Worm (Caenorhabditis elegans): ENCODE measurements around the gene sre-39.
A peak's percentile ranks its signal among the peaks of the same experiment; 100 is the strongest.

sre-39 gene

DNA sequence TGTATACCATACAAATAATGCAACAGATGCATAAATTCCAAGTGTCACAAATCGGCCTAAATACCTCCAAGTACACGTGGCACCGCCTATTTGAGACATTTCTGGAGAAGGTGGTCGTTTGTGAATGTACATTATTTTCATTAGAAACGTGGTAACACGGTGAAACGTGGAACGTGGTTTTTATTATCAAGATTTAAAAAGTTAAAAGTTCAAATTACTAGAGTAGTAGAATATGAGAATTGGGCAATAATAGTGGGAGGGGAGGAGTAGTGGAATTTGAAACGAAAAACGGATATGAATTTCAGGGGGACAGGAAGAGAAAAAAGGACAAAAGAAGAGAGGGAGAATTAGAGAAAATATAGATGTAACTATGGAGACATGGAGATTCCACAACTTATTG, 31.2 kb upstream of the sre-39 start, which contains the start of gene fut-6:
fut-6 (minus strand) TSS at position 101 of the 400 bp plus-strand sequence.
- TF ChIP-seq fos-1 (tag; optimal IDR thresholded peaks at IDR 0.05) (no peak), fkh-10 (GFP tag; optimal IDR thresholded peaks at IDR 0.05) (no peak), nhr-28 (tag; optimal IDR thresholded peaks at IDR 0.05) (no peak), unc-62 (GFP tag; optimal IDR thresholded peaks at IDR 0.05) (no peak), hmg-11 (tag; optimal IDR thresholded peaks at IDR 0.05) (no peak), sea-2 (GFP tag; optimal IDR thresholded peaks at IDR 0.05) (no peak), skn-1 (tag; optimal IDR thresholded peaks at IDR 0.05) (no peak), tbx-2 (tag; optimal IDR thresholded peaks at IDR 0.05) (no peak), R02D3.7 (tag; optimal IDR thresholded peaks at IDR 0.05) (no peak), nfya-1 (tag; optimal IDR thresholded peaks at IDR 0.05; ENCODE audit: insufficient read depth) (no peak), nhr-11 (tag; optimal IDR thresholded peaks at IDR 0.05) (no peak), ceh-82 (tag; optimal IDR thresholded peaks at IDR 0.05) (no peak), ceh-9 (tag; optimal IDR thresholded peaks at IDR 0.05) (no peak)

DNA sequence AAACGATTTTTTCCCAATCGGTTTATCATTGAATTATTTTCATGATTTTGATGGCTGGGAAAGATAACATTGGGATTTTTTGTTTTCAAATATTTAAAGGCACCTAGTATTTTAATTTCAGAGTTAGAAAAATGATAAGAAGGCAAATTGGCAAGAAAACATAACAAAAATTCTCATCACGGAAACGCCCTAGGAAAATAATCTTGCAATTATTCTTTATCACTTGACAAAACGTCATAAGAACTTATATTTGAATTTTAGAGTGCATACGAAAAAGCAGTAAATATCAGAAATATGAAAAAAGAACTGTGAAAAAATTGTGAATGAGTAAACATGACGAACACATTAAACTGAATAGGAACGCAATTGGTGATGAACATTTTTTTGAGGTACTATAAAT, 29.7 kb upstream of the sre-39 start:
- TF ChIP-seq hmg-11 (tag; optimal IDR thresholded peaks at IDR 0.05) (no peak), elt-2 (tag; optimal IDR thresholded peaks at IDR 0.05) (peak; percentile 65)

ce11 chrII:4658245-4658644, 28.8 kb upstream of the sre-39 start:
- no peak for TF ChIP-seq ztf-4 (tag; optimal IDR thresholded peaks at IDR 0.05)
- no peak for TF ChIP-seq unc-62 (GFP tag; optimal IDR thresholded peaks at IDR 0.05)
- TF ChIP-seq ceh-9 (tag; optimal IDR thresholded peaks at IDR 0.05): no peak
- no peak for TF ChIP-seq skn-1 (tag; optimal IDR thresholded peaks at IDR 0.05)
- no peak for TF ChIP-seq lsy-12 (tag; optimal IDR thresholded peaks at IDR 0.05)
- TF ChIP-seq zag-1 (tag; optimal IDR thresholded peaks at IDR 0.05): no peak
- TF ChIP-seq fkh-2 (tag; optimal IDR thresholded peaks at IDR 0.05): no peak
- TF ChIP-seq aly-2 (tag; optimal IDR thresholded peaks at IDR 0.05): no peak
- no peak for TF ChIP-seq nhr-43 (tag; optimal IDR thresholded peaks at IDR 0.05; ENCODE audit: poor library complexity, severe bottlenecking)
- TF ChIP-seq pqm-1 (tag; optimal IDR thresholded peaks at IDR 0.05): no peak
- no peak for TF ChIP-seq eor-1 (tag; optimal IDR thresholded peaks at IDR 0.05)
- no peak for TF ChIP-seq unc-39 (tag; optimal IDR thresholded peaks at IDR 0.05)
- TF ChIP-seq ztf-11 (tag; optimal IDR thresholded peaks at IDR 0.05): no peak

DNA sequence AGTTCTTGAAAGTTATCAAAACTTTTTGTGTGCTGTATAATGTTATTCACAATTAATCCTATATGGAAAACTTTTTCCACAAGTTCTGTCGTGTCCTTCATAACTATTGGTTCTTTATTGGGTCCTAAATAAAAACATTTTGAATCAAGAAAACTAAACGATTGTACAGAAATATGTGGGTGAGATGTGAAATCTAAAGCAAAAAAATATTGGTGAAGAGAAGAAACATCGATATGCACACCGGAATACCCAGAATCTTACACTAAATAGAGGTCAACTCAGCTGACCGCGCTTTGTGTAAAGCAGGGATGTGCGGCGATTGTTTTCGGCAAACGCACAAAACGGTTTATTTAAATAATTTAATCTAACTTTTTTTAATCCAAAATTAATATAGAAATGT, 25.8 kb upstream of the sre-39 start, which contains the start of gene T05A7.13:
T05A7.13 (minus strand) TSS at position 101 of the 400 bp plus-strand sequence.
- TF ChIP-seq sea-2 (GFP tag; optimal IDR thresholded peaks at IDR 0.05) (no peak), mml-1 (tag; optimal IDR thresholded peaks at IDR 0.05) (no peak), ZK546.5 (tag; optimal IDR thresholded peaks at IDR 0.05) (no peak), lsy-12 (tag; optimal IDR thresholded peaks at IDR 0.05) (no peak), ceh-28 (tag; optimal IDR thresholded peaks at IDR 0.05) (no peak), skn-1 (tag; optimal IDR thresholded peaks at IDR 0.05) (no peak), nhr-77 (tag; optimal IDR thresholded peaks at IDR 0.05) (no peak), egl-27 (tag; optimal IDR thresholded peaks at IDR 0.05) (no peak), elt-3 (tag; optimal IDR thresholded peaks at IDR 0.05) (no peak), pha-4 (tag; optimal IDR thresholded peaks at IDR 0.05) (no peak), nhr-11 (tag; optimal IDR thresholded peaks at IDR 0.05) (no peak), egl-5 (tag; optimal IDR thresholded peaks at IDR 0.05) (no peak), nhr-23 (tag; optimal IDR thresholded peaks at IDR 0.05) (no peak)

DNA sequence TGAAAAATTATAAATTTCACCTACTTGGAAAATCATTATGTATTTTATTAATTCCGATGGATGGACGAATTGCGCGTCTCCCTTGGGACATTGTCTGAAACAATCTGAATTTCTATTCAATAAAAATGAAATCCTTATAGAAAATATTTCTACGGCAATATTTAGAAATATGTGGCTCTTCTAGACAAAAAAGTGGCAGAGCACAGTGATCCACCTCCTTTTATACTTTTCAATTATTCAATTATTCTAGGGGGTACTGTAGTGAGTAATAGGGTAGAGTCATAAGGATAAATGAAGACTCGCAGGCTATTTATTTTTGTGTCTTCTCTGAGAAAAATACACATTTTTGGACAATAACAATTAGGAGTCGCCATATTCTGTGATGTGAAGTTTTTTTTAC, 23.9 kb upstream of the sre-39 start, which contains the start of gene T05A7.12:
T05A7.12 (minus strand) TSS at position 101 of the 400 bp plus-strand sequence.
- TF ChIP-seq egl-5 (tag; optimal IDR thresholded peaks at IDR 0.05): no peak
- no peak for TF ChIP-seq nhr-67 (tag; optimal IDR thresholded peaks at IDR 0.05)
- no peak for TF ChIP-seq nhr-77 (tag; optimal IDR thresholded peaks at IDR 0.05)
- no peak for TF ChIP-seq nhr-28 (tag; optimal IDR thresholded peaks at IDR 0.05)
- TF ChIP-seq nhr-43 (tag; optimal IDR thresholded peaks at IDR 0.05; ENCODE audit: poor library complexity, severe bottlenecking): no peak

All from whole organism, L3 larva.